Fruit fly (Drosophila melanogaster) whole organism, wandering third instar larva: ENCODE results near the gene CG42359.

Experiments used
- Abd-B ChIP-seq: fragments of >200 bp; optimal IDR thresholded peaks from 2 replicates; lab custom pipeline; 2017; ENCODE audit warnings: missing biosample characterization, missing genetic modification characterization
- GATAd ChIP-seq: sonication (Bioruptor generic); optimal IDR thresholded peaks from 2 replicates; lab custom pipeline; 2016; ENCODE audit warnings: missing biosample characterization, missing genetic modification characterization
- Hr78 ChIP-seq: fragments of >200 bp; optimal IDR thresholded peaks from 2 replicates; lab custom pipeline; 2017; ENCODE audit warnings: missing biosample characterization, missing genetic modification characterization
- Jra ChIP-seq: sonication (Bioruptor generic); optimal IDR thresholded peaks from 2 replicates; lab custom pipeline; 2016; ENCODE audit warnings: missing biosample characterization, missing genetic modification characterization
- OdsH ChIP-seq: fragments of 200-800 bp; sonication (Bioruptor generic); optimal IDR thresholded peaks from 2 replicates; lab custom pipeline; 2016; ENCODE audit warnings: missing biosample characterization, mild to moderate bottlenecking, missing genetic modification characterization
- br ChIP-seq: fragments of 200-800 bp; sonication (Bioruptor generic); optimal IDR thresholded peaks from 2 replicates; lab custom pipeline; 2016; ENCODE audit warnings: missing biosample characterization, missing genetic modification characterization
- pan ChIP-seq: fragments of >200 bp; optimal IDR thresholded peaks from 2 replicates; lab custom pipeline; 2017
- psq ChIP-seq: fragments of 200-800 bp; sonication (Bioruptor generic); optimal IDR thresholded peaks from 3 replicates; lab custom pipeline; 2017; ENCODE audit warnings: missing biosample characterization, mild to moderate bottlenecking, missing genetic modification characterization, moderate library complexity
- sage ChIP-seq: fragments of 200-800 bp; sonication (Bioruptor generic); optimal IDR thresholded peaks from 2 replicates; lab custom pipeline; 2016; ENCODE audit warnings: missing biosample characterization, mild to moderate bottlenecking, missing genetic modification characterization
- usp ChIP-seq: fragments of >200 bp; optimal IDR thresholded peaks from 2 replicates; lab custom pipeline; 2017; ENCODE audit warnings: missing biosample characterization, missing genetic modification characterization

DNA sequence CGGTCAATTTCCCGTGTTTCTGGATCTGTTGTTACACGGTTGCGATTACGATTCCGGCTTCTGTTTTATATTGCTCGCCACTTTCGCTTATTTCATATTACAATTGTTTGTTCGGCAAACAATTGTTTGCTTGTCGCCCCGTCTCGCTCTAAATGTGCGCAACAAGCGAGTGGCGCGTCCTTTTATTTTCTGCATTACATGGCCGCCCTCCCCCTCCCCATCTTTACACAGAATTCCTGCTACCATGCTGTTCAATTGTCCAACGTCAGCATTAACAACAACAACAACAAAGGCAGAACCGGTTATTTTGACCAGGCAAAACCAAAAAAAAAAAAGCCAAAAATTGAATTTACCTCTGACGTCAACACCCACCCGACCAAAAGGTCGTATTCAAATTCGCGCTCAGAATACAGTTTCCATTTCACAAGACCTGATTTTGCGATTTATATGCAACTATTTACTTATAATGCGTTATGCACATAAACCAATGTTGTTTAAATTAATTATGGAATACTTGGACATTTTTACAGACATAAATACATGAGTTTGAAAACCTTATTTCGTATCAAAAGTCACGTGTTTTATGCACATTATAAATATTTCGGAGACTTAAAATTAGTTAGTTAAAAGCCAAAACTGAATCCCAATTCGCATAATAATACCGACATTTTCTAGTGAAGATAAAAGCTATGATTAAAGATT lies 4.1 kb upstream of the CG42359 start:
- TF ChIP-seq OdsH (GFP tag; lab: Kevin White, UChicago) = no peak
- no peak for TF ChIP-seq GATAd (GFP tag; lab: Kevin White, UChicago)
- no peak for TF ChIP-seq br (GFP tag; lab: Kevin White, UChicago)
- no peak for TF ChIP-seq pan (lab: Kevin White, UChicago)
- no peak for TF ChIP-seq Jra (GFP tag; lab: Kevin White, UChicago)
- no peak for TF ChIP-seq Abd-B (GFP tag; lab: Kevin White, UChicago)
- no peak for TF ChIP-seq usp (GFP tag; lab: Kevin White, UChicago)
- TF ChIP-seq psq (GFP tag; lab: Kevin White, UChicago) = peak; percentile 65
- TF ChIP-seq sage (GFP tag; lab: Kevin White, UChicago) = no peak
- TF ChIP-seq Hr78 = no peak
